Fruit fly (Drosophila melanogaster) whole organism, embryonic: ENCODE measurements around the gene Cyp4ac1.

Experiments
- Antp ChIP-seq: fragments of 200-800 bp; sonication (Bioruptor generic); optimal IDR thresholded peaks from 3 replicates; lab custom pipeline; 2016; ENCODE audit warnings: missing biosample characterization, missing genetic modification characterization
- BtbVII ChIP-seq: fragments of 200-800 bp; sonication (Bioruptor generic); optimal IDR thresholded peaks from 3 replicates; lab custom pipeline; 2017; ENCODE audit warnings: missing biosample characterization, mild to moderate bottlenecking, missing genetic modification characterization
- CG10462 ChIP-seq: fragments of 200-800 bp; sonication (Bioruptor generic); optimal IDR thresholded peaks from 2 replicates; lab custom pipeline; 2016; ENCODE audit warnings: missing biosample characterization, missing genetic modification characterization
- CG11456 ChIP-seq: fragments of 200-800 bp; sonication (Bioruptor generic); IDR thresholded peaks from 3 replicates; pipeline ENCODE4 v1.3.6; 2022; ENCODE audit warnings: missing biosample characterization, missing genetic modification characterization
- CG11695 ChIP-seq: fragments of 200-800 bp; sonication (Bioruptor generic); IDR thresholded peaks from 3 replicates; pipeline ENCODE4 v1.3.6; 2022; ENCODE audit warnings: missing biosample characterization, missing genetic modification characterization
- CG12071 ChIP-seq: fragments of 200-800 bp; sonication (Bioruptor generic); optimal IDR thresholded peaks from 3 replicates; lab custom pipeline; 2018; ENCODE audit warnings: missing biosample characterization, mild to moderate bottlenecking, missing genetic modification characterization
- CG12104 ChIP-seq: fragments of 200-800 bp; sonication (Bioruptor generic); optimal IDR thresholded peaks from 3 replicates; lab custom pipeline; 2016; ENCODE audit warnings: missing biosample characterization, missing genetic modification characterization
- CG12219 ChIP-seq: fragments of 200-800 bp; sonication (Bioruptor generic); optimal IDR thresholded peaks from 3 replicates; lab custom pipeline; 2018; ENCODE audit warnings: missing biosample characterization, mild to moderate bottlenecking, missing genetic modification characterization
- CG13775 ChIP-seq: fragments of 200-800 bp; sonication (Bioruptor generic); optimal IDR thresholded peaks from 3 replicates; lab custom pipeline; 2017; ENCODE audit warnings: missing biosample characterization, mild to moderate bottlenecking, missing genetic modification characterization
- CG1603 ChIP-seq: fragments of 200-800 bp; sonication (Bioruptor generic); optimal IDR thresholded peaks from 2 replicates; lab custom pipeline; 2019; ENCODE audit warnings: missing biosample characterization, mild to moderate bottlenecking, missing genetic modification characterization, moderate library complexity
- CG31388 ChIP-seq: fragments of 200-800 bp; sonication (Bioruptor generic); optimal IDR thresholded peaks from 2 replicates; lab custom pipeline; 2016; ENCODE audit warnings: missing biosample characterization, missing genetic modification characterization
- CG33557 ChIP-seq: fragments of 200-800 bp; sonication (Bioruptor generic); optimal IDR thresholded peaks from 2 replicates; lab custom pipeline; 2019; ENCODE audit warnings: missing biosample characterization, mild to moderate bottlenecking, missing genetic modification characterization, moderate library complexity
- CG4360 ChIP-seq: fragments of 200-800 bp; sonication (Bioruptor generic); IDR thresholded peaks from 2 replicates; pipeline ENCODE4 v1.3.6; 2022; ENCODE audit warnings: missing biosample characterization, missing genetic modification characterization
- CG6254 ChIP-seq: fragments of 200-800 bp; sonication (Bioruptor generic); optimal IDR thresholded peaks from 3 replicates; lab custom pipeline; 2017; ENCODE audit warnings: mild to moderate bottlenecking, missing biosample characterization, missing genetic modification reagents, missing genetic modification characterization
- CG7556 ChIP-seq: fragments of 200-800 bp; sonication (Bioruptor generic); optimal IDR thresholded peaks from 2 replicates; lab custom pipeline; 2017; ENCODE audit warnings: missing biosample characterization, mild to moderate bottlenecking, missing genetic modification characterization
- CG7928 ChIP-seq: fragments of 200-800 bp; sonication (Bioruptor generic); optimal IDR thresholded peaks from 2 replicates; lab custom pipeline; 2017; ENCODE audit warnings: missing biosample characterization, mild to moderate bottlenecking, missing genetic modification characterization
- CG8281 ChIP-seq: fragments of 200-800 bp; sonication (Bioruptor generic); optimal IDR thresholded peaks from 2 replicates; lab custom pipeline; 2018; ENCODE audit warnings: missing biosample characterization, mild to moderate bottlenecking, missing genetic modification characterization, moderate library complexity
- CG8359 ChIP-seq: fragments of 200-800 bp; sonication (Bioruptor generic); optimal IDR thresholded peaks from 2 replicates; lab custom pipeline; 2017; ENCODE audit warnings: missing biosample characterization, mild to moderate bottlenecking, missing genetic modification characterization, borderline replicate concordance
- Camta ChIP-seq: fragments of 200-800 bp; sonication (Bioruptor generic); optimal IDR thresholded peaks from 2 replicates; lab custom pipeline; 2016; ENCODE audit warnings: missing biosample characterization, missing genetic modification characterization
- CoRest ChIP-seq: fragments of 200-800 bp; sonication (Bioruptor generic); optimal IDR thresholded peaks from 3 replicates; lab custom pipeline; 2018; ENCODE audit warnings: missing biosample characterization, mild to moderate bottlenecking, missing genetic modification characterization, moderate library complexity
- Dfd ChIP-seq, 2 experiments: fragments of >200 bp; optimal IDR thresholded peaks; 2 replicates each; lab custom pipeline; 2017; ENCODE audit warnings: missing biosample characterization in 2 of 2, missing genetic modification characterization in 2 of 2
- Dll ChIP-seq: fragments of 200-800 bp; sonication (Bioruptor generic); IDR thresholded peaks from 4 replicates; pipeline ENCODE4 v1.3.6; 2022; ENCODE audit warnings: missing biosample characterization, missing genetic modification characterization; ENCODE audit not compliant: partially characterized antibody
- E2f1 ChIP-seq: fragments of 200-800 bp; sonication (Bioruptor generic); IDR thresholded peaks from 2 replicates; pipeline ENCODE4 v1.3.6; 2022; ENCODE audit warnings: missing biosample characterization, missing genetic modification characterization
- Ets97D ChIP-seq: fragments of 200-800 bp; sonication (Bioruptor generic); optimal IDR thresholded peaks from 3 replicates; lab custom pipeline; 2016; ENCODE audit warnings: missing biosample characterization, missing genetic modification characterization
- H15 ChIP-seq: fragments of 200-800 bp; sonication (Bioruptor generic); IDR thresholded peaks from 3 replicates; pipeline ENCODE4 v1.3.6; 2022; ENCODE audit warnings: missing biosample characterization, missing genetic modification characterization
- HLH54F ChIP-seq: fragments of 200-800 bp; sonication (Bioruptor generic); optimal IDR thresholded peaks from 3 replicates; lab custom pipeline; 2016; ENCODE audit warnings: missing biosample characterization, missing genetic modification characterization
- HmgZ ChIP-seq: fragments of 200-800 bp; sonication (Bioruptor generic); optimal IDR thresholded peaks from 2 replicates; lab custom pipeline; 2018; ENCODE audit warnings: missing biosample characterization, mild to moderate bottlenecking, missing genetic modification characterization
- Lhr ChIP-seq: fragments of 200-800 bp; sonication (Bioruptor generic); optimal IDR thresholded peaks from 3 replicates; lab custom pipeline; 2017; ENCODE audit warnings: mild to moderate bottlenecking, missing biosample characterization, missing genetic modification reagents, missing genetic modification characterization
- Mad ChIP-seq: fragments of 200-800 bp; sonication (Bioruptor generic); optimal IDR thresholded peaks from 2 replicates; lab custom pipeline; 2016; ENCODE audit warnings: missing biosample characterization, missing genetic modification characterization
- Med ChIP-seq: fragments of 200-800 bp; sonication (Bioruptor generic); peaks from one replicate; lab custom pipeline; 2016; ENCODE audit warnings: missing biosample characterization, missing genetic modification characterization, mild to moderate bottlenecking, inconsistent platforms, moderate library complexity
- Ravus ChIP-seq: fragments of 200-800 bp; sonication (Bioruptor generic); IDR thresholded peaks from 2 replicates; pipeline ENCODE4 v1.3.6; 2022; ENCODE audit warnings: missing biosample characterization, missing genetic modification characterization
- Xrp1 ChIP-seq: fragments of 200-800 bp; sonication (Bioruptor generic); IDR thresholded peaks from 2 replicates; pipeline ENCODE4 v1.3.6; 2022; ENCODE audit warnings: missing biosample characterization, missing genetic modification characterization
- abd-A ChIP-seq: fragments of 200-800 bp; sonication (Bioruptor generic); optimal IDR thresholded peaks from 3 replicates; lab custom pipeline; 2019; ENCODE audit warnings: missing biosample characterization, mild to moderate bottlenecking, missing genetic modification characterization, moderate library complexity
- ap ChIP-seq: fragments of 200-800 bp; sonication (Bioruptor generic); IDR thresholded peaks from 2 replicates; pipeline ENCODE4 v1.3.6; 2022; ENCODE audit warnings: missing biosample characterization, missing genetic modification characterization
- az2 ChIP-seq: fragments of 200-800 bp; sonication (Bioruptor generic); optimal IDR thresholded peaks from 3 replicates; lab custom pipeline; 2016; ENCODE audit warnings: missing biosample characterization, missing genetic modification characterization
- chif ChIP-seq, 2 experiments: fragments of 200-800 bp; sonication (Bioruptor generic); optimal IDR thresholded peaks; 3 replicates each; lab custom pipeline; 2016; ENCODE audit warnings: missing biosample characterization in 2 of 2, missing genetic modification characterization in 2 of 2
- cwo ChIP-seq: fragments of 200-800 bp; sonication (Bioruptor generic); optimal IDR thresholded peaks from 3 replicates; lab custom pipeline; 2017; ENCODE audit warnings: missing biosample characterization, missing genetic modification characterization, mild to moderate bottlenecking, moderate library complexity, missing genetic modification reagents
- fd3F ChIP-seq: fragments of 200-800 bp; sonication (Bioruptor generic); optimal IDR thresholded peaks from 2 replicates; lab custom pipeline; 2018; ENCODE audit warnings: missing biosample characterization, mild to moderate bottlenecking, missing genetic modification characterization, moderate library complexity
- ftz-f1 ChIP-seq: fragments of 200-800 bp; sonication (Bioruptor generic); optimal IDR thresholded peaks from 2 replicates; lab custom pipeline; 2016; ENCODE audit warnings: missing biosample characterization, missing genetic modification characterization
- grau ChIP-seq: fragments of 200-800 bp; optimal IDR thresholded peaks from 3 replicates; lab custom pipeline; 2019; ENCODE audit warnings: missing biosample characterization, mild to moderate bottlenecking, missing genetic modification characterization, moderate library complexity
- gsb-n ChIP-seq: fragments of 200-800 bp; sonication (Bioruptor generic); optimal IDR thresholded peaks from 3 replicates; lab custom pipeline; 2018; ENCODE audit warnings: missing biosample characterization, mild to moderate bottlenecking, missing genetic modification characterization
- gt ChIP-seq: fragments of 200-800 bp; sonication (Bioruptor generic); IDR thresholded peaks from 2 replicates; pipeline ENCODE4 v1.3.6; 2022; ENCODE audit warnings: missing biosample characterization, missing genetic modification characterization
- hth ChIP-seq: fragments of >200 bp; optimal IDR thresholded peaks from 2 replicates; lab custom pipeline; 2017; ENCODE audit warnings: inconsistent platforms
- inv ChIP-seq: fragments of 200-800 bp; sonication (Bioruptor generic); IDR thresholded peaks from 2 replicates; pipeline ENCODE4 v1.3.6; 2022; ENCODE audit warnings: missing biosample characterization, missing genetic modification characterization; ENCODE audit not compliant: partially characterized antibody
- jing ChIP-seq: fragments of 200-800 bp; sonication (Bioruptor generic); optimal IDR thresholded peaks from 2 replicates; lab custom pipeline; 2018; ENCODE audit warnings: missing biosample characterization, mild to moderate bottlenecking, missing genetic modification characterization
- mam ChIP-seq: fragments of 200-800 bp; sonication (Bioruptor generic); optimal IDR thresholded peaks from 3 replicates; lab custom pipeline; 2016; ENCODE audit warnings: missing biosample characterization, missing genetic modification characterization
- run ChIP-seq: fragments of 200-800 bp; sonication (Bioruptor generic); optimal IDR thresholded peaks from 3 replicates; lab custom pipeline; 2018; ENCODE audit warnings: missing biosample characterization, mild to moderate bottlenecking, missing genetic modification characterization
- sisA ChIP-seq: fragments of 200-800 bp; sonication (Bioruptor generic); IDR thresholded peaks from 2 replicates; pipeline ENCODE4 v1.3.6; 2022; ENCODE audit warnings: missing biosample characterization, missing genetic modification characterization
- ttk ChIP-seq: fragments of 200-800 bp; sonication (Bioruptor generic); IDR thresholded peaks from 2 replicates; pipeline ENCODE4 v2.1.2; 2022; ENCODE audit warnings: missing biosample characterization, missing genetic modification characterization
- unpg ChIP-seq: fragments of 200-800 bp; sonication (Bioruptor generic); optimal IDR thresholded peaks from 3 replicates; lab custom pipeline; 2018; ENCODE audit warnings: missing biosample characterization, mild to moderate bottlenecking, missing genetic modification characterization, moderate library complexity

The Cyp4ac1 gene

dm6 chr2L:5297289-5297960, 33.6 kb downstream of the Cyp4ac1 start (continued):
- no peak for TF ChIP-seq Dfd (GFP tag; optimal IDR thresholded peaks at IDR 0.05; lab: Kevin White, UChicago)
- TF ChIP-seq CG6254, result peak; percentile 56
- TF ChIP-seq Lhr (GFP tag; lab: Kevin White, UChicago), result peak; percentile 3
- no peak for TF ChIP-seq CG12071 (GFP tag; lab: Kevin White, UChicago)
- no peak for TF ChIP-seq Ets97D (GFP tag; lab: Kevin White, UChicago)
- no peak for TF ChIP-seq CG10462 (GFP tag; lab: Kevin White, UChicago)
- TF ChIP-seq CG12104 (GFP tag; lab: Kevin White, UChicago), result peak; percentile 20
- TF ChIP-seq CG8281, result no peak
- TF ChIP-seq Ravus, result no peak
- peak; percentile 30 for TF ChIP-seq Camta (GFP tag; lab: Kevin White, UChicago)
- no peak for TF ChIP-seq H15 (GFP tag; lab: Robert Waterston, UW)
- TF ChIP-seq CG13775 (GFP tag; lab: Kevin White, UChicago), result peak; percentile 15
- TF ChIP-seq abd-A (tag; lab: Kevin White, UChicago), result no peak
- no peak for TF ChIP-seq Dll (GFP tag; lab: Robert Waterston, UW)
- peak; percentile 19 for TF ChIP-seq CG7556 (GFP tag; lab: Kevin White, UChicago)
- no peak for TF ChIP-seq inv (GFP tag; lab: Robert Waterston, UW)
- TF ChIP-seq CG8359 (GFP tag; lab: Kevin White, UChicago), result no peak
- TF ChIP-seq CG33557, result no peak
- TF ChIP-seq cwo, result no peak
- TF ChIP-seq ap, result peak; percentile 44; the same call in 1 of the 2 replicates
- peak; percentile 36; the same call in 2 of the 3 replicates for TF ChIP-seq CG11695 (GFP tag; lab: Robert Waterston, UW)
- no peak for TF ChIP-seq CG11456 (GFP tag; lab: Robert Waterston, UW)
- TF ChIP-seq Mad, result no peak
- TF ChIP-seq CG7928 (GFP tag; lab: Kevin White, UChicago), result no peak
- no peak for TF ChIP-seq HLH54F (GFP tag; lab: Kevin White, UChicago)
- peak; percentile 35 for TF ChIP-seq grau (tag; lab: Kevin White, UChicago)
- TF ChIP-seq jing (GFP tag; lab: Kevin White, UChicago), result peak; percentile 34
- TF ChIP-seq az2 (GFP tag; lab: Kevin White, UChicago), result peak; percentile 28
- TF ChIP-seq gt (GFP tag; lab: Robert Waterston, UW), result no peak
- TF ChIP-seq CG1603 (tag; lab: Kevin White, UChicago), result peak; percentile 83
- TF ChIP-seq gsb-n (tag; lab: Kevin White, UChicago), result peak; percentile 49
- no peak for TF ChIP-seq ftz-f1 (GFP tag; lab: Kevin White, UChicago)
- TF ChIP-seq fd3F, result no peak
- peak; percentile 37 for TF ChIP-seq BtbVII (GFP tag; lab: Kevin White, UChicago)
- TF ChIP-seq CG4360, result no peak
- TF ChIP-seq CG12219 (GFP tag; lab: Kevin White, UChicago), result no peak
- no peak for TF ChIP-seq hth
- no peak for TF ChIP-seq HmgZ (tag; lab: Kevin White, UChicago)
- peak; percentile 49 for TF ChIP-seq unpg (GFP tag; lab: Kevin White, UChicago)
- TF ChIP-seq mam (GFP tag; lab: Kevin White, UChicago), result no peak
- TF ChIP-seq chif (GFP tag; optimal IDR thresholded peaks at IDR 0.05; lab: Kevin White, UChicago), result peak; percentile 19 to 58
- peak; percentile 36; the same call in 1 of the 2 replicates for TF ChIP-seq sisA (GFP tag; lab: Robert Waterston, UW)
- no peak for TF ChIP-seq run (tag; lab: Kevin White, UChicago)
- TF ChIP-seq Xrp1 (GFP tag; lab: Robert Waterston, UW), result peak; percentile 29; the same call in 1 of the 2 replicates
- TF ChIP-seq CoRest (tag; lab: Kevin White, UChicago), result peak; percentile 27
- no peak for TF ChIP-seq Antp (GFP tag; lab: Kevin White, UChicago)
- TF ChIP-seq E2f1 (GFP tag; lab: Robert Waterston, UW), result no peak
- no peak for TF ChIP-seq ttk
- TF ChIP-seq CG31388 (GFP tag; lab: Kevin White, UChicago), result no peak
- TF ChIP-seq Med (GFP tag; lab: Kevin White, UChicago), result peak; percentile 80
